Fruit fly (Drosophila melanogaster) whole organism, pupa: ENCODE data around the gene CG7985.

ENCODE experiments used
- D1 ChIP-seq: fragments of 200-800 bp; sonication (Bioruptor generic); optimal IDR thresholded peaks from 2 replicates; lab custom pipeline; 2018; ENCODE audit warnings: missing biosample characterization, mild to moderate bottlenecking, missing genetic modification characterization, moderate library complexity
- EcR ChIP-seq: fragments of 200-800 bp; sonication (Bioruptor generic); optimal IDR thresholded peaks from 3 replicates; lab custom pipeline; 2019; ENCODE audit warnings: missing biosample characterization, missing genetic modification characterization, mild to moderate bottlenecking, moderate library complexity, missing genetic modification reagents
- Ets98B ChIP-seq: fragments of 200-800 bp; sonication (Bioruptor generic); IDR thresholded peaks from 2 replicates; pipeline ENCODE4 v1.3.6; 2022; ENCODE audit warnings: missing biosample characterization, missing genetic modification characterization
- Snoo ChIP-seq: fragments of 200-800 bp; sonication (Bioruptor generic); optimal IDR thresholded peaks from 3 replicates; lab custom pipeline; 2017; ENCODE audit warnings: missing biosample characterization, mild to moderate bottlenecking, missing genetic modification characterization, inconsistent platforms

DNA sequence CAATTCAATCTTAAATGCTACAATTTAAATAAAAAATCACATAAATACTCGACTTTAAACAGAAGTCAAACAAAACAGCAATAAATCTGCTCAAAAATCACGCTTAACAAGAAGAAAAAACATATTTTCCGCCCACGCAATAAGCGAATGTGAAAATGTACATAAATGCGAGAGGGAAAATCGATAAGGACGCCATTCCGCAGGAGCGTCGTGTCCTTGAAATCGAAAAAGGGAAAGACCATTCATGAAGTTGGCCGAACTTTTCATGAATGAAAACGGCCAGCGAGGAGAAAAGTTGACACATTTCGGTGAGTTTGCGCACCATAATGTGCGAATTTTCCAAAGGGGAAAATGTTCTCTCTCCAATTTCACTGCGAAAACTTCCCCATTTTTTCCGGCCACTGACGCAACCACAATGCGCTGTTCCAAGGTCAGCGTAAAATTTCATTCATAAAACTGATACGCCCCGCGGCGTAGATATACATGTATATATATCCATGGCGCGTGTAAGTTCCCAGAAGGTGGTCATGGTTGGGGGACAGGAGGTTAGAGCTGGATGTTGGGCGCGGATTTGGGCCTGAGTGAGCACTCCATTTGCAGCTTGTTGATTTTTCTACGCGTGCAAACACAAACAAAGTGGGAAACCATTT is 39.4 kb upstream of the CG7985 start:
- TF ChIP-seq D1 (tag; lab: Kevin White, UChicago) (no peak), Ets98B (GFP tag; lab: Robert Waterston, UW) (no peak), Snoo (tag; lab: Kevin White, UChicago) (no peak), EcR (GFP tag; lab: Kevin White, UChicago) (no peak)
